ENCODE assay signal across 3 worm cellular contexts in the genomic region with DNA sequence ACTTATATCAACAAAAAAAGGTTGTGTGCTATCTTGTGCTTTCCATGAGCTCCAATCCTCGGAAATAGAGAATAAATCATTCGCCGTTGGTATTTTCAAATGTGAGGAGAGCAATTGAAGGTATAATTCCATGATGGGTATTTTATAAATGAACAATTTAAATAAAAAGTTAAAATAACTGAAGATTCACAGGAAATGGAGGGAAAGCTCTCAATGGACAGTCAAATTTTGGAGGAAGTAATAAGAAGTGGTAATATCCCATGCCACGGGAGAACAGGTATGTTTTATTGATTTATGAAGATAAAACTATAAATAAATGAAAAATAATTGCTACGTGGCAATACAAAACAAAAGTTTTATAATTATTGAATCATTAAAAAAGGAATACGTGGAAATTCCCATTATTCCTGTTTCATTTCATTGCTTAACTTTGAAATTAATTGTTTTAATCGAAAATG.
TF ChIP-seq lines count a peak whose summit lies in the region.

No protein-coding gene starts in this region.

TF ChIP-seq in whole organism, L1 larva, 84 proteins besides CTCF, POLR2A, EP300 and RAD21 (continued from another document):
- peak; percentile 9 for TF ChIP-seq snu-23 (GFP tag; optimal IDR thresholded peaks at IDR 0.05; lab: Kevin White, UChicago)
- peak in 1 of 2 experiments; percentile 4 for TF ChIP-seq lin-35 (GFP tag; optimal IDR thresholded peaks at IDR 0.05; lab: Kevin White, UChicago)
- TF ChIP-seq efl-1 (optimal IDR thresholded peaks at IDR 0.05; lab: Kevin White, UChicago), result peak in 1 of 2 experiments; percentile 7
- no peak for TF ChIP-seq efl-1 (GFP tag; optimal IDR thresholded peaks at IDR 0.05 in 1 of 2; lab: Kevin White, UChicago)
- no peak for TF ChIP-seq sox-4 (tag; optimal IDR thresholded peaks at IDR 0.05; lab: Kevin White, UChicago)
- no peak for TF ChIP-seq snpc-4 (tag; optimal IDR thresholded peaks at IDR 0.05; lab: Kevin White, UChicago)
- no peak for TF ChIP-seq tlp-1 (tag; optimal IDR thresholded peaks at IDR 0.05; lab: Kevin White, UChicago)
- no peak for TF ChIP-seq C16A3.4 (tag; optimal IDR thresholded peaks at IDR 0.05; lab: Kevin White, UChicago)
- TF ChIP-seq nhr-28 (tag; optimal IDR thresholded peaks at IDR 0.05; lab: Kevin White, UChicago), result no peak
- TF ChIP-seq nhr-71 (tag; optimal IDR thresholded peaks at IDR 0.05; lab: Kevin White, UChicago), result peak; percentile 32
- TF ChIP-seq fkh-10 (GFP tag; optimal IDR thresholded peaks at IDR 0.05; lab: Kevin White, UChicago), result no peak
- TF ChIP-seq ama-1 (optimal IDR thresholded peaks at IDR 0.05; lab: Kevin White, UChicago), result peak; percentile 33
- TF ChIP-seq swsn-7 (tag; optimal IDR thresholded peaks at IDR 0.05; lab: Kevin White, UChicago), result no peak
- TF ChIP-seq efl-3 (GFP tag; optimal IDR thresholded peaks at IDR 0.05; lab: Kevin White, UChicago), result no peak
- TF ChIP-seq C04F5.9 (tag; optimal IDR thresholded peaks at IDR 0.05; lab: Kevin White, UChicago), result no peak
- TF ChIP-seq ceh-8 (GFP tag; optimal IDR thresholded peaks at IDR 0.05; lab: Kevin White, UChicago), result no peak
- TF ChIP-seq sup-37 (GFP tag; optimal IDR thresholded peaks at IDR 0.05; lab: Kevin White, UChicago), result no peak
- TF ChIP-seq nhr-85 (tag; lab: Kevin White, UChicago), result peak; percentile 23
- no peak for TF ChIP-seq ztf-11 (tag; optimal IDR thresholded peaks at IDR 0.05; lab: Kevin White, UChicago)
- TF ChIP-seq unc-130 (tag; optimal IDR thresholded peaks at IDR 0.05; lab: Kevin White, UChicago), result no peak
- TF ChIP-seq skn-1 (tag; optimal IDR thresholded peaks at IDR 0.05; lab: Kevin White, UChicago), result no peak
- no peak for TF ChIP-seq hpl-2 (GFP tag; optimal IDR thresholded peaks at IDR 0.05; lab: Kevin White, UChicago)
- TF ChIP-seq egl-27 (tag; optimal IDR thresholded peaks at IDR 0.05; lab: Kevin White, UChicago), result no peak
- no peak for TF ChIP-seq pqm-1 (tag; optimal IDR thresholded peaks at IDR 0.05; lab: Kevin White, UChicago)
- TF ChIP-seq unc-30 (tag; optimal IDR thresholded peaks at IDR 0.05; lab: Kevin White, UChicago), result no peak
- no peak for TF ChIP-seq jun-1 (tag; optimal IDR thresholded peaks at IDR 0.05; lab: Kevin White, UChicago)
- TF ChIP-seq pag-3 (tag; optimal IDR thresholded peaks at IDR 0.05; lab: Kevin White, UChicago; ENCODE audit: borderline replicate concordance, insufficient read depth), result no peak
- no peak for TF ChIP-seq hlh-17 (GFP tag; optimal IDR thresholded peaks at IDR 0.05; lab: Kevin White, UChicago; ENCODE audit: borderline replicate concordance)
- TF ChIP-seq rnt-1 (tag; optimal IDR thresholded peaks at IDR 0.05; lab: Kevin White, UChicago), result no peak
- no peak for TF ChIP-seq lin-15B (tag; optimal IDR thresholded peaks at IDR 0.05; lab: Kevin White, UChicago)
- TF ChIP-seq zag-1 (tag; optimal IDR thresholded peaks at IDR 0.05; lab: Kevin White, UChicago), result no peak
- no peak for TF ChIP-seq mef-2 (tag; optimal IDR thresholded peaks at IDR 0.05; lab: Kevin White, UChicago)
- TF ChIP-seq Y116A8C.19 (tag; optimal IDR thresholded peaks at IDR 0.05; lab: Kevin White, UChicago; ENCODE audit: borderline replicate concordance), result no peak
- TF ChIP-seq irx-1 (tag; optimal IDR thresholded peaks at IDR 0.05; lab: Kevin White, UChicago), result no peak
- no peak for TF ChIP-seq mab-9 (GFP tag; IDR thresholded peaks at IDR 0.05; lab: Robert Waterston, UW)
- TF ChIP-seq unc-98 (GFP tag; IDR thresholded peaks at IDR 0.05; lab: Robert Waterston, UW), result no peak
- peak; percentile 51 for TF ChIP-seq aly-2 (tag; optimal IDR thresholded peaks at IDR 0.05; lab: Kevin White, UChicago)

TF ChIP-seq in whole organism, L4 larva, 104 proteins besides CTCF, POLR2A, EP300 and RAD21 (continued from another document):
- TF ChIP-seq pqm-1 (tag; optimal IDR thresholded peaks at IDR 0.05; lab: Kevin White, UChicago), result no peak
- TF ChIP-seq ztf-7 (tag; optimal IDR thresholded peaks at IDR 0.05; lab: Kevin White, UChicago), result no peak
- no peak for TF ChIP-seq nhr-76 (tag; optimal IDR thresholded peaks at IDR 0.05; lab: Kevin White, UChicago)
- no peak for TF ChIP-seq nhr-10 (tag; optimal IDR thresholded peaks at IDR 0.05; lab: Kevin White, UChicago)
- TF ChIP-seq dmd-6 (GFP tag; IDR thresholded peaks at IDR 0.05; lab: Robert Waterston, UW), result no peak
- no peak for TF ChIP-seq aly-2 (tag; optimal IDR thresholded peaks at IDR 0.05; lab: Kevin White, UChicago)
- no peak for TF ChIP-seq lin-29 (GFP tag; IDR thresholded peaks at IDR 0.05; lab: Robert Waterston, UW)
- no peak for TF ChIP-seq zfp-2 (tag; optimal IDR thresholded peaks at IDR 0.05; lab: Kevin White, UChicago)
- TF ChIP-seq lsy-2 (tag; optimal IDR thresholded peaks at IDR 0.05; lab: Kevin White, UChicago), result peak in 1 of 2 experiments; percentile 50
- no peak for TF ChIP-seq daf-12 (tag; optimal IDR thresholded peaks at IDR 0.05; lab: Kevin White, UChicago)
- TF ChIP-seq nhr-41 (GFP tag; IDR thresholded peaks at IDR 0.05; lab: Robert Waterston, UW), result no peak
- TF ChIP-seq cey-2 (tag; optimal IDR thresholded peaks at IDR 0.05; lab: Kevin White, UChicago; ENCODE audit: borderline replicate concordance, insufficient read depth), result no peak
- no peak for TF ChIP-seq ceh-20 (GFP tag; IDR thresholded peaks at IDR 0.05; lab: Robert Waterston, UW)
- no peak for TF ChIP-seq saeg-2 (GFP tag; IDR thresholded peaks at IDR 0.05; lab: Robert Waterston, UW)
- 0 out of 2 replicates have a peak, but pooled peaks have one; percentile 38 for TF ChIP-seq ctbp-1 (GFP tag; IDR thresholded peaks at IDR 0.05; lab: Robert Waterston, UW)
- no peak for TF ChIP-seq lim-7 (GFP tag; IDR thresholded peaks at IDR 0.05; lab: Robert Waterston, UW)
- TF ChIP-seq T26A8.4 (GFP tag; IDR thresholded peaks at IDR 0.05; lab: Robert Waterston, UW), result peak; percentile 55
- TF ChIP-seq lin-39 (tag; optimal IDR thresholded peaks at IDR 0.05; lab: Kevin White, UChicago), result no peak
- no peak for TF ChIP-seq madf-5 (GFP tag; IDR thresholded peaks at IDR 0.05; lab: Robert Waterston, UW)
- no peak for TF ChIP-seq egl-43 (GFP tag; IDR thresholded peaks at IDR 0.05; lab: Robert Waterston, UW)
- TF ChIP-seq zip-2 (tag; optimal IDR thresholded peaks at IDR 0.05; lab: Kevin White, UChicago), result no peak
- TF ChIP-seq php-3 (GFP tag; IDR thresholded peaks at IDR 0.05; lab: Robert Waterston, UW), result no peak
- no peak for TF ChIP-seq ceh-62 (tag; optimal IDR thresholded peaks at IDR 0.05; lab: Kevin White, UChicago)
- no peak for TF ChIP-seq unc-130 (GFP tag; optimal IDR thresholded peaks at IDR 0.05; lab: Kevin White, UChicago)
- TF ChIP-seq madf-9 (GFP tag; conservative IDR thresholded peaks at IDR 0.05; lab: Robert Waterston, UW), result no peak
- TF ChIP-seq ces-1 (GFP tag; optimal IDR thresholded peaks at IDR 0.05; lab: Kevin White, UChicago), result no peak
- TF ChIP-seq lin-1 (GFP tag; IDR thresholded peaks at IDR 0.05; lab: Robert Waterston, UW), result no peak
- TF ChIP-seq unc-39 (tag; optimal IDR thresholded peaks at IDR 0.05; lab: Kevin White, UChicago), result no peak
- no peak for TF ChIP-seq skn-1 (tag; optimal IDR thresholded peaks at IDR 0.05; lab: Kevin White, UChicago)
- no peak for TF ChIP-seq F37D6.2 (tag; optimal IDR thresholded peaks at IDR 0.05; lab: Kevin White, UChicago)
- no peak for TF ChIP-seq lin-15B (tag; optimal IDR thresholded peaks at IDR 0.05; lab: Kevin White, UChicago)
- no peak for TF ChIP-seq mxl-2 (GFP tag; conservative IDR thresholded peaks at IDR 0.05; lab: Robert Waterston, UW)
- no peak for TF ChIP-seq nhr-28 (tag; optimal IDR thresholded peaks at IDR 0.05; lab: Kevin White, UChicago)
- peak; percentile 46 for TF ChIP-seq duxl-1 (tag; optimal IDR thresholded peaks at IDR 0.05; lab: Kevin White, UChicago; ENCODE audit: poor library complexity)
- no peak for TF ChIP-seq ceh-82 (tag; optimal IDR thresholded peaks at IDR 0.05; lab: Kevin White, UChicago)
- no peak for TF ChIP-seq daf-19 (GFP tag; conservative IDR thresholded peaks at IDR 0.05; lab: Robert Waterston, UW)
- TF ChIP-seq lin-38 (GFP tag; IDR thresholded peaks at IDR 0.05; lab: Robert Waterston, UW), result peak; percentile 62
- TF ChIP-seq nhr-102 (tag; optimal IDR thresholded peaks at IDR 0.05; lab: Kevin White, UChicago), result peak; percentile 73
- TF ChIP-seq dmd-9 (GFP tag; IDR thresholded peaks at IDR 0.05; lab: Robert Waterston, UW), result no peak
- no peak for TF ChIP-seq F10B5.3 (tag; optimal IDR thresholded peaks at IDR 0.05; lab: Kevin White, UChicago)
- TF ChIP-seq hif-1 (tag; optimal IDR thresholded peaks at IDR 0.05; lab: Kevin White, UChicago), result no peak

TF ChIP-seq in whole organism, young adult, 124 proteins besides CTCF, POLR2A, EP300 and RAD21 (continued from another document):
- TF ChIP-seq tbp1 (GFP tag; optimal IDR thresholded peaks at IDR 0.05; lab: Kevin White, UChicago) (peak; percentile 4), hsf-1 (GFP tag; IDR thresholded peaks at IDR 0.05; lab: Robert Waterston, UW) (0 out of 2 replicates have a peak, but pooled peaks have one; percentile 54), mel-28 (tag; optimal IDR thresholded peaks at IDR 0.05; lab: Kevin White, UChicago; ENCODE audit: borderline replicate concordance) (no peak), madf-6 (GFP tag; IDR thresholded peaks at IDR 0.05; lab: Robert Waterston, UW) (peak; percentile 42), F55B11.4 (tag; optimal IDR thresholded peaks at IDR 0.05; lab: Kevin White, UChicago; ENCODE audit: borderline replicate concordance, insufficient read depth) (no peak), snpc-3.4 (tag; optimal IDR thresholded peaks at IDR 0.05; lab: Kevin White, UChicago) (no peak), repo-1 (tag; optimal IDR thresholded peaks at IDR 0.05; lab: Kevin White, UChicago) (peak; percentile 81), Y67H2A.10 (GFP tag; conservative IDR thresholded peaks at IDR 0.05; lab: Robert Waterston, UW) (no peak), hlh-12 (tag; optimal IDR thresholded peaks at IDR 0.05; lab: Kevin White, UChicago) (no peak), ceh-58 (GFP tag; IDR thresholded peaks at IDR 0.05; lab: Robert Waterston, UW) (0 out of 2 replicates have a peak, but pooled peaks have one; percentile 60), F39B2.1 (GFP tag; IDR thresholded peaks at IDR 0.05; lab: Robert Waterston, UW) (no peak), D2030.7 (GFP tag; IDR thresholded peaks at IDR 0.05; lab: Robert Waterston, UW) (no peak), xnd-1 (tag; optimal IDR thresholded peaks at IDR 0.05; lab: Kevin White, UChicago) (no peak), lin-40 (tag; optimal IDR thresholded peaks at IDR 0.05; lab: Kevin White, UChicago) (peak; percentile 38), hlh-26 (GFP tag; conservative IDR thresholded peaks at IDR 0.05; lab: Robert Waterston, UW) (no peak), egl-18 (GFP tag; IDR thresholded peaks at IDR 0.05; lab: Robert Waterston, UW) (no peak), T26A5.8 (tag; optimal IDR thresholded peaks at IDR 0.05; lab: Kevin White, UChicago) (no peak)
TF ChIP-seq in whole organism, young adult: peak in this region for 29.
